Fruit fly (Drosophila melanogaster) whole organism, embryonic: Measurements from ENCODE around the gene CG9107.

Experiments used
- B-H1 ChIP-seq: fragments of 200-800 bp; sonication (Bioruptor generic); IDR thresholded peaks from 3 replicates; pipeline ENCODE4 v1.3.6; 2022; ENCODE audit warnings: missing biosample characterization, missing genetic modification characterization
- CG1024 ChIP-seq: fragments of 200-800 bp; sonication (Bioruptor generic); IDR thresholded peaks from 2 replicates; pipeline ENCODE4 v1.3.6; 2022; ENCODE audit warnings: missing biosample characterization, missing genetic modification characterization
- CG10543 ChIP-seq: fragments of 200-800 bp; sonication (Bioruptor generic); optimal IDR thresholded peaks from 3 replicates; lab custom pipeline; 2017; ENCODE audit warnings: missing biosample characterization, mild to moderate bottlenecking, missing genetic modification characterization, moderate library complexity
- CG11085 ChIP-seq: fragments of 200-800 bp; sonication (Bioruptor generic); IDR thresholded peaks from 2 replicates; pipeline ENCODE4 v1.3.6; 2022; ENCODE audit warnings: missing biosample characterization, missing genetic modification characterization
- CG11560 ChIP-seq: fragments of 200-800 bp; sonication (Bioruptor generic); IDR thresholded peaks from 3 replicates; pipeline ENCODE4 v1.3.6; 2022; ENCODE audit warnings: missing biosample characterization, missing genetic modification characterization
- CG13424 ChIP-seq: fragments of 200-800 bp; sonication (Bioruptor generic); optimal IDR thresholded peaks from 2 replicates; lab custom pipeline; 2019; ENCODE audit warnings: missing biosample characterization, mild to moderate bottlenecking, missing genetic modification characterization, moderate library complexity
- CG15479 ChIP-seq: fragments of 200-800 bp; sonication (Bioruptor generic); optimal IDR thresholded peaks from 3 replicates; lab custom pipeline; 2019; ENCODE audit warnings: missing biosample characterization, mild to moderate bottlenecking, missing genetic modification characterization, moderate library complexity
- CG1647 ChIP-seq: fragments of 200-800 bp; sonication (Bioruptor generic); optimal IDR thresholded peaks from 3 replicates; lab custom pipeline; 2016; ENCODE audit warnings: missing biosample characterization, missing genetic modification characterization
- CG16813 ChIP-seq: fragments of 200-800 bp; sonication (Bioruptor generic); IDR thresholded peaks from 3 replicates; pipeline ENCODE4 v1.3.6; 2022; ENCODE audit warnings: missing biosample characterization, missing genetic modification characterization; ENCODE audit not compliant: partially characterized antibody
- CG17361 ChIP-seq: fragments of 200-800 bp; sonication (Bioruptor generic); IDR thresholded peaks from 3 replicates; pipeline ENCODE4 v1.3.6; 2022; ENCODE audit warnings: missing biosample characterization, missing genetic modification characterization
- CG18599 ChIP-seq: fragments of 200-800 bp; sonication (Bioruptor generic); optimal IDR thresholded peaks from 3 replicates; lab custom pipeline; 2017; ENCODE audit warnings: missing biosample characterization, missing genetic modification characterization, mild to moderate bottlenecking, moderate library complexity, missing genetic modification reagents
- CG2202 ChIP-seq: fragments of 200-800 bp; sonication (Bioruptor generic); optimal IDR thresholded peaks from 2 replicates; lab custom pipeline; 2018; ENCODE audit warnings: missing biosample characterization, mild to moderate bottlenecking, missing genetic modification characterization
- CG2712 ChIP-seq: fragments of 200-800 bp; optimal IDR thresholded peaks from 3 replicates; lab custom pipeline; 2019; ENCODE audit warnings: missing biosample characterization, mild to moderate bottlenecking, missing genetic modification characterization, moderate library complexity
- CG34376 ChIP-seq: fragments of 200-800 bp; sonication (Bioruptor generic); optimal IDR thresholded peaks from 2 replicates; lab custom pipeline; 2018; ENCODE audit warnings: missing biosample characterization, mild to moderate bottlenecking, missing genetic modification characterization
- CG4328 ChIP-seq: fragments of 200-800 bp; sonication (Bioruptor generic); optimal IDR thresholded peaks from 3 replicates; lab custom pipeline; 2017; ENCODE audit warnings: missing biosample characterization, missing genetic modification reagents, missing genetic modification characterization
- CG5245 ChIP-seq: fragments of 200-800 bp; sonication (Bioruptor generic); optimal IDR thresholded peaks from 3 replicates; lab custom pipeline; 2016; ENCODE audit warnings: missing biosample characterization, missing genetic modification characterization
- CG6175 ChIP-seq: fragments of 200-800 bp; sonication (Bioruptor generic); IDR thresholded peaks from 3 replicates; pipeline ENCODE4 v1.3.6; 2022; ENCODE audit warnings: missing biosample characterization, missing genetic modification characterization
- CG6683 ChIP-seq: fragments of 200-800 bp; sonication (Bioruptor generic); optimal IDR thresholded peaks from 2 replicates; lab custom pipeline; 2017; ENCODE audit warnings: missing biosample characterization, mild to moderate bottlenecking, missing genetic modification characterization, missing genetic modification reagents
- CG6813 ChIP-seq: fragments of 200-800 bp; sonication (Bioruptor generic); optimal IDR thresholded peaks from 2 replicates; lab custom pipeline; 2017; ENCODE audit warnings: missing biosample characterization, missing genetic modification characterization, mild to moderate bottlenecking, moderate library complexity, missing genetic modification reagents
- CG8478 ChIP-seq: fragments of >200 bp; optimal IDR thresholded peaks from 2 replicates; lab custom pipeline; 2018
- CG9797 ChIP-seq: fragments of 200-800 bp; sonication (Bioruptor generic); optimal IDR thresholded peaks from 3 replicates; lab custom pipeline; 2018; ENCODE audit warnings: missing biosample characterization, mild to moderate bottlenecking, missing genetic modification characterization
- Deaf1 ChIP-seq: fragments of 200-800 bp; optimal IDR thresholded peaks from 3 replicates; lab custom pipeline; 2019; ENCODE audit warnings: missing biosample characterization, mild to moderate bottlenecking, missing genetic modification characterization, moderate library complexity
- Ets65A ChIP-seq: fragments of 200-800 bp; sonication (Bioruptor generic); peaks from one replicate; lab custom pipeline; 2016; ENCODE audit warnings: missing biosample characterization, missing genetic modification characterization
- Fer1 ChIP-seq: fragments of 200-800 bp; sonication (Bioruptor generic); optimal IDR thresholded peaks from 2 replicates; lab custom pipeline; 2017; ENCODE audit warnings: missing biosample characterization, mild to moderate bottlenecking, missing genetic modification characterization
- Kr ChIP-seq: fragments of 200-800 bp; sonication (Bioruptor generic); optimal IDR thresholded peaks from 2 replicates; lab custom pipeline; 2017; ENCODE audit warnings: missing biosample characterization, mild to moderate bottlenecking, missing genetic modification characterization
- MESR4 ChIP-seq: fragments of 200-800 bp; sonication (Bioruptor generic); optimal IDR thresholded peaks from 2 replicates; lab custom pipeline; 2018; ENCODE audit warnings: missing biosample characterization, mild to moderate bottlenecking, missing genetic modification characterization, moderate library complexity
- Max ChIP-seq: fragments of 200-800 bp; sonication (Bioruptor generic); optimal IDR thresholded peaks from 2 replicates; lab custom pipeline; 2016; ENCODE audit warnings: missing biosample characterization, mild to moderate bottlenecking, missing genetic modification characterization
- Oli ChIP-seq: fragments of 200-800 bp; sonication (Bioruptor generic); optimal IDR thresholded peaks from 2 replicates; lab custom pipeline; 2018; ENCODE audit warnings: missing biosample characterization, mild to moderate bottlenecking, missing genetic modification characterization, moderate library complexity
- Opbp ChIP-seq: fragments of 200-800 bp; sonication (Bioruptor generic); IDR thresholded peaks from 3 replicates; pipeline ENCODE4 v1.3.6; 2022; ENCODE audit warnings: missing biosample characterization, missing genetic modification characterization; ENCODE audit not compliant: partially characterized antibody
- Side ChIP-seq: fragments of 200-800 bp; sonication (Bioruptor generic); optimal IDR thresholded peaks from 2 replicates; lab custom pipeline; 2016; ENCODE audit warnings: missing biosample characterization, missing genetic modification characterization
- Sry-δ ChIP-seq: fragments of 200-800 bp; sonication (Bioruptor generic); optimal IDR thresholded peaks from 2 replicates; lab custom pipeline; 2016; ENCODE audit warnings: missing biosample characterization, missing genetic modification characterization
- TFAM ChIP-seq: fragments of 200-800 bp; sonication (Bioruptor generic); optimal IDR thresholded peaks from 2 replicates; lab custom pipeline; 2017; ENCODE audit warnings: missing biosample characterization, missing genetic modification characterization, inconsistent platforms
- Trl ChIP-seq, 3 experiments: fragments of >200 bp in 2 of 3; fragments of 200-800 bp in 1 of 3; sonication (Bioruptor generic) in 1 of 3; optimal IDR thresholded peaks; 2 replicates in 1 of 3; 3 replicates in 2 of 3; lab custom pipeline; 2016 to 2017; ENCODE audit warnings: missing biosample characterization in 1 of 3, missing genetic modification characterization in 1 of 3
- ab ChIP-seq: fragments of 200-800 bp; sonication (Bioruptor generic); optimal IDR thresholded peaks from 2 replicates; lab custom pipeline; 2016; ENCODE audit warnings: missing biosample characterization, missing genetic modification characterization
- corto ChIP-seq: fragments of 200-800 bp; sonication (Bioruptor generic); optimal IDR thresholded peaks from 2 replicates; lab custom pipeline; 2016; ENCODE audit warnings: missing biosample characterization, mild to moderate bottlenecking, missing genetic modification characterization, moderate library complexity
- dimm ChIP-seq: fragments of 200-800 bp; sonication (Bioruptor generic); IDR thresholded peaks from 2 replicates; pipeline ENCODE4 v1.3.6; 2022; ENCODE audit warnings: missing biosample characterization, missing genetic modification characterization
- ftz-f1 ChIP-seq: fragments of 200-800 bp; sonication (Bioruptor generic); optimal IDR thresholded peaks from 2 replicates; lab custom pipeline; 2016; ENCODE audit warnings: missing biosample characterization, missing genetic modification characterization
- pros ChIP-seq: fragments of 200-800 bp; sonication (Bioruptor generic); optimal IDR thresholded peaks from 3 replicates; lab custom pipeline; 2019; ENCODE audit warnings: missing biosample characterization, mild to moderate bottlenecking, missing genetic modification characterization, moderate library complexity
- repo ChIP-seq: fragments of 200-800 bp; sonication (Bioruptor generic); optimal IDR thresholded peaks from 2 replicates; lab custom pipeline; 2016; ENCODE audit warnings: missing biosample characterization, missing genetic modification characterization
- sens ChIP-seq: fragments of 200-800 bp; sonication (Bioruptor generic); peaks from one replicate; lab custom pipeline; 2016; ENCODE audit warnings: missing biosample characterization, missing genetic modification characterization
- sens-2 ChIP-seq: fragments of 200-800 bp; sonication (Bioruptor generic); IDR thresholded peaks from 2 replicates; pipeline ENCODE4 v1.3.6; 2022; ENCODE audit warnings: missing biosample characterization, missing genetic modification characterization
- tgo ChIP-seq: fragments of 200-800 bp; sonication (Bioruptor generic); IDR thresholded peaks from 3 replicates; pipeline ENCODE4 v1.3.6; 2022; ENCODE audit warnings: missing biosample characterization, missing genetic modification characterization
- tll ChIP-seq, 2 experiments: fragments of 200-800 bp in 1 of 2; fragments of >200 bp in 1 of 2; sonication (Bioruptor generic) in 1 of 2; optimal IDR thresholded peaks; 2 replicates each; lab custom pipeline; 2017 to 2019; ENCODE audit warnings: missing biosample characterization in 2 of 2, missing genetic modification characterization in 2 of 2, mild to moderate bottlenecking in 1 of 2, moderate library complexity in 1 of 2
- trem ChIP-seq: fragments of 200-800 bp; optimal IDR thresholded peaks from 3 replicates; lab custom pipeline; 2019; ENCODE audit warnings: missing biosample characterization, mild to moderate bottlenecking, missing genetic modification characterization, moderate library complexity
- twi ChIP-seq: fragments of 200-800 bp; optimal IDR thresholded peaks from 2 replicates; lab custom pipeline; 2019; ENCODE audit warnings: missing biosample characterization, mild to moderate bottlenecking, missing genetic modification characterization, moderate library complexity

The CG9107 gene

DNA sequence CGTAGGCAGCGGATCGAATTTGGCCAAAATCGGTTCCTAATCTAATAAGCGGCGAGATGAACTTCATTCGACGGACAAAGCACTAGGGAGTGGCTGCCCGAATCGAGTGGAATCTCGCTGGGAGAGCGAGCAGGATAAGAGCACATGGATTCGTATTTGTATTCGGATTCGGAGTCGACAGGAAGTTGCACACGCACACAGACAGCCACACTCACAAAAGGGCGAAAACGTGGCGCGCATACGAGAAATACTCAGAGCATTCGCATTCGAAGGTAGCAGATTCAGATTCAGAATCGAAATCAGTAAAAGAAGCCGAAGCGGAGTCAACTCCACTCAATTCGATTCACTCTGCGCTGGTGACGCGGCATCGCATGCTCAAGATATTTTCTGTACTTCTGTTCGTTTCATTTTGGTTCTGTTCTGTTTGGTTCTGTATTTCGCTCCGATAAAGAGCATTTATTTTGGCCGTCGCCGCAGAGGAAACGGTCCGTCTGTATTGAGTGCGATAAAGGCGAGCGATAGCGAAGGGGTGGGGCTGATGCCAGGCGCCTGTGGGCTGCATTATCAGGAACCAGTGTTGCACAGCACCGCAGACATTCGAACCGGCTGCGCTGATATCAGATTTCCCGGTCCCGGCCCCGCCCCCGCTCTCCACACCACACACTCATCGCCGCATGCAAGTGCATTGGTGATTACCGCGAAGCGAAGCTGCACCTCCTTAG, 45.8 kb downstream of the CG9107 start (continued):
- TF ChIP-seq CG9797 (GFP tag; lab: Kevin White, UChicago) (no peak), sens-2 (GFP tag; lab: Robert Waterston, UW) (no peak), tll (GFP tag; optimal IDR thresholded peaks at IDR 0.05; lab: Kevin White, UChicago) (peak in 1 of 2 experiments; percentile 4), CG17361 (GFP tag; lab: Robert Waterston, UW) (no peak), pros (GFP tag; lab: Kevin White, UChicago) (peak; percentile 71), MESR4 (GFP tag; lab: Kevin White, UChicago) (no peak), CG10543 (GFP tag; lab: Kevin White, UChicago) (peak; percentile 13), Max (GFP tag; lab: Kevin White, UChicago) (peak; percentile 13), CG15479 (GFP tag; lab: Kevin White, UChicago) (peak; percentile 94), Deaf1 (tag; lab: Kevin White, UChicago) (peak; percentile 58), corto (GFP tag; lab: Kevin White, UChicago) (peak; percentile 21), dimm (no peak), CG8478 (lab: Kevin White, UChicago) (peak; percentile 34), CG5245 (GFP tag; lab: Kevin White, UChicago) (no peak), CG11560 (tag; lab: Robert Waterston, UW) (no peak)

- no peak for TF ChIP-seq TFAM (GFP tag; lab: Kevin White, UChicago)
- TF ChIP-seq Trl (optimal IDR thresholded peaks at IDR 0.05; lab: Kevin White, UChicago), result peak; percentile 27 to 80
- TF ChIP-seq Trl (GFP tag; optimal IDR thresholded peaks at IDR 0.05; lab: Kevin White, UChicago), result no peak
These were observed 46.6 kb downstream of the CG9107 start for dm6 chr2L:5977729-5978078.

- TF ChIP-seq tgo (GFP tag; lab: Robert Waterston, UW) (no peak), Sry-δ (GFP tag; lab: Kevin White, UChicago) (peak; percentile 22), CG1647 (GFP tag; lab: Kevin White, UChicago) (no peak), ftz-f1 (GFP tag; lab: Kevin White, UChicago) (peak; percentile 85), CG16813 (GFP tag; lab: Robert Waterston, UW) (no peak), repo (GFP tag; lab: Kevin White, UChicago) (no peak), CG2202 (tag; lab: Kevin White, UChicago) (no peak), Ets65A (GFP tag; lab: Kevin White, UChicago) (peak; percentile 38), CG6813 (no peak), Side (GFP tag; lab: Kevin White, UChicago) (peak; percentile 42), CG4328 (GFP tag; lab: Kevin White, UChicago) (peak; percentile 0), ab (no peak), CG1024 (GFP tag; lab: Robert Waterston, UW) (no peak), CG6175 (GFP tag; lab: Robert Waterston, UW) (no peak), Fer1 (peak; percentile 48), trem (tag; lab: Kevin White, UChicago) (peak; percentile 98), B-H1 (no peak), sens (GFP tag; lab: Kevin White, UChicago) (peak; percentile 74), twi (tag; lab: Kevin White, UChicago) (peak; percentile 79), CG13424 (tag; lab: Kevin White, UChicago) (no peak), CG18599 (GFP tag; lab: Kevin White, UChicago) (peak; percentile 46), Kr (GFP tag; lab: Kevin White, UChicago) (peak; percentile 3), Oli (tag; lab: Kevin White, UChicago) (no peak), Opbp (no peak), CG2712 (peak; percentile 10), CG34376 (GFP tag; lab: Kevin White, UChicago) (peak; percentile 11), dimm (no peak), CG6683 (peak; percentile 35), CG11085 (GFP tag; lab: Robert Waterston, UW) (no peak)
These were observed 47.1 kb downstream of the CG9107 start for dm6 chr2L:5977070-5977728.
